Fruit fly (Drosophila melanogaster): Measurements from ENCODE around the gene Dnz1.

The Dnz1 gene

DNA sequence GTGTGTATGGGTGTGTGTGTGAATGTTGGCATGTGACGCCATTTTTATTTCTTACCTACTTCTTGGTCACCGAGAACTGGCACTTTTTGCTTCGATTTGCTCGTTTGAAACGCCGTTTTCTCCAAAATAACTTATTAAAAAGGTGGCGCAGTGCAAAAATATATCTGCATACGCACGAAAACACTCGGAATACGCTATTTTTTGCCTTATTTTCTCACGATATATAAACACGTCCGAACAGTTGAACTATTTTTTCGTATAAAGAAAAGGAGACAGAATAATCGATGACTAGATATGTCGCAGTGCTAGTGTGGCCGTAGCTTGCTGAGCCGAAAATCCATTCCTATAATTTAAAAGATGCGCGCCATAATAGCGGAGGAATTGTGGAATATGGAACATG lies 14.1 kb downstream of the Dnz1 start, which contains the start of gene CG6700 (continued):
- TF ChIP-seq Max (GFP tag; optimal IDR thresholded peaks at IDR 0.05) (peak; percentile 11), CG11247 (GFP tag; IDR thresholded peaks at IDR 0.05) (no peak), dmrt11E (tag; optimal IDR thresholded peaks at IDR 0.05) (no peak), psq (GFP tag; optimal IDR thresholded peaks at IDR 0.05) (peak; percentile 11), hth (optimal IDR thresholded peaks at IDR 0.05) (no peak), kay (GFP tag; optimal IDR thresholded peaks at IDR 0.05) (peak; percentile 63), Mad (GFP tag; optimal IDR thresholded peaks at IDR 0.05) (no peak), CG31365 (tag; optimal IDR thresholded peaks at IDR 0.05) (no peak), Dp (GFP tag; optimal IDR thresholded peaks at IDR 0.05) (peak; percentile 92), CG11695 (GFP tag; IDR thresholded peaks at IDR 0.05) (peak; percentile 42; the same call in 2 of the 3 replicates), CG15479 (GFP tag; optimal IDR thresholded peaks at IDR 0.05) (peak; percentile 30), scrt (GFP tag; optimal IDR thresholded peaks at IDR 0.05) (peak; percentile 21), CG6813 (GFP tag; optimal IDR thresholded peaks at IDR 0.05) (no peak), CG14014 (GFP tag; IDR thresholded peaks at IDR 0.05) (no peak), CG3995 (GFP tag; optimal IDR thresholded peaks at IDR 0.05) (peak; percentile 20), HmgZ (tag; optimal IDR thresholded peaks at IDR 0.05) (peak; percentile 30), dm (GFP tag; optimal IDR thresholded peaks at IDR 0.05) (peak; percentile 9), pb (GFP tag; optimal IDR thresholded peaks at IDR 0.05) (no peak), CG7271 (tag; optimal IDR thresholded peaks at IDR 0.05) (no peak)

DNA sequence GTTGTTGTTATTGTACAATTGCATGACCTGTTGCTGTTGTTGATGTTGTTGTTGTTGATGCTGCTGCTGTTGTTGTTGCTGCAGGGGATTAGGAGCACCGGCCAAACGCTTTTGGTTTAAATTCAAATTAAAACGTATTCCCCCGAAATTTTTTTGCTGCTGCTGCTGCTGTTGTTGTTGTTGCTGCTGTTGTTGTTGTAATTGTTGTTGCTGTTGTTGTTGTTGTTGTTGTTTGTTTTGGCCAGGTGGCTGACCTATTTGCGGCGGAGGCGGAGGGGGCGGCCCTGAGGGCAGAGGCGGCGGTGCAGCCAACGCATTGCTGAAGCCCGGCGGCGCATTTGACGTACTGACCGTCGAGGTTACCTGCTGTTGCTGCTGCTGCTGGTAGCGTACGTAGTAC lies 14.8 kb downstream of the Dnz1 start:
- TF ChIP-seq CG4360 (GFP tag; IDR thresholded peaks at IDR 0.05) (peak; percentile 93), zen2 (GFP tag; IDR thresholded peaks at IDR 0.05; ENCODE audit: partially characterized antibody) (no peak)

DNA sequence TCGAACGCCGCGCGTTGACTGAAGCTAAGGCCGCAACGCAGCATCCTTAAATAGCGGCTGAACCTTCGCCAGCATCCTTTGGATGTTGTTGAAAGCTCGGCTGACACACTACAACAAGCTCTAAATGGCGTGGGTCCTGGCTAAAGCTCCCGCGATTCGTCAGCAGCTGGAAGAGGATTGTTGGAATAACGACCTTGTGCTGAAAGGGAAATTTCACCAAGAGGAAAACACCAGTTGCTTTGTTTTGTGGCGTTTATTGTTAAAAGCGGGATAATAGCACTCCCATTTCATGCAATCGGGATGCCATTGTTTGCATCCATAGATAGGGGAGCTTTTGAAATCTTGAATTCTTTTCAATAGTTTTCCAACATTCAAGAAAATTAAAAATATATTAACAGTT lies 19.0 kb downstream of the Dnz1 start, which contains the start of gene Nos:
Gene Nos (minus strand): TSS at position 21 of the 400 bp plus-strand sequence.
- TF ChIP-seq CG9437 (GFP tag; optimal IDR thresholded peaks at IDR 0.05) (no peak), pzg (GFP tag; optimal IDR thresholded peaks at IDR 0.05) (peak; percentile 11), scrt (GFP tag; optimal IDR thresholded peaks at IDR 0.05) (peak; percentile 95), gcm2 (GFP tag; optimal IDR thresholded peaks at IDR 0.05) (no peak)

DNA sequence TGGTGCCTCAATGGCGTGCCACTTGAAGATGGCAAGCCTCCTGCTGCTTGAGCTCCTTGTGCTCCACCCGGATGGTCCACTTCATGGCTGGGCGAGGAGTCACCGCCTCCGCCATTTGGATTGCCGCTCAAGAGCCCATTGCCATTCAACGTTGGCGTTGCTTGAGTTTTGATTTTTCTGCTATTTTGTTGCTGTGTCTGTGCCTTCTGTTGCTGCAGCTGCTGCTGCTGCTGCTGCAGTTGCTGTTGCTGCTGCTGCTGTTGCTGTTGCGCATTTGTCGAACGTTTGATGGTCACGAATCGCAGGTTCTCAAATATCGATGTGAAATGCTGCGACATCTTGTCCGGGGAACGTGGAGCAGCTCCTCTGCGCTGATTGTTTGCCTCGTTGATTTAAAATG lies 24.9 kb downstream of the Dnz1 start:
- TF ChIP-seq nerfin-2 (GFP tag; IDR thresholded peaks at IDR 0.05; ENCODE audit: partially characterized antibody) (no peak), HLHmδ (GFP tag; optimal IDR thresholded peaks at IDR 0.05) (no peak), Ets65A (GFP tag) (peak; percentile 79)

DNA sequence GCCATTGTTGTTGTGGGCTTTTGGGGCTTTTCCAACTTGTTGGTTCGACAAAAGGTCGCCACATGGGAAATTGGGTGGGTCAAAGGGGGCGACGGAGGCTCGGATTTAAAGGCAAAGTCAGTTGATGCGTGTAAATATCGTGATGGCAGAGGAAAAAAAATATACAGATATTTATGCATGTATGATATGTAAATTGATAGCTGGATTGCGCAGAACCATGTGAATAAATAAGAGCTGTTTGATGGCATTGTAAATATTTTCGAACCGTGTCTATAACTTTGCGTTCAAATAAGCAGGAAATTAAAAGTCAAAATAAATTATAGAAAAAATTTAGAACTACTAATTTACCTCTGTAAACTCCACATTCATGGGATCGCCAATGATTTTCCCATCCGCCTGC lies 33.8 kb downstream of the Dnz1 start:
- TF ChIP-seq cad (GFP tag; optimal IDR thresholded peaks at IDR 0.05): no peak
- no peak for TF ChIP-seq CG2889 (GFP tag; IDR thresholded peaks at IDR 0.05)
- peak; percentile 3 for TF ChIP-seq CG10209 (GFP tag; optimal IDR thresholded peaks at IDR 0.05)
- TF ChIP-seq Atf6 (GFP tag; IDR thresholded peaks at IDR 0.05): 0 out of 2 replicates have a peak, but pooled peaks have one; percentile 22
- TF ChIP-seq CG33213 (GFP tag; optimal IDR thresholded peaks at IDR 0.05): no peak
- peak; percentile 67 for TF ChIP-seq Med (GFP tag)
- TF ChIP-seq Dp (GFP tag; optimal IDR thresholded peaks at IDR 0.05): no peak
- peak; percentile 6 for TF ChIP-seq mirr (GFP tag; optimal IDR thresholded peaks at IDR 0.05)
- TF ChIP-seq ERR (GFP tag; optimal IDR thresholded peaks at IDR 0.05): no peak
- TF ChIP-seq Kr (GFP tag; optimal IDR thresholded peaks at IDR 0.05): no peak
- TF ChIP-seq CG8944 (GFP tag; optimal IDR thresholded peaks at IDR 0.05): no peak
- no peak for TF ChIP-seq Mrtf (GFP tag; IDR thresholded peaks at IDR 0.05)
- peak; percentile 4 for TF ChIP-seq scrt (GFP tag; optimal IDR thresholded peaks at IDR 0.05)
- peak; percentile 49 for TF ChIP-seq Meics (GFP tag; optimal IDR thresholded peaks at IDR 0.05)
- no peak for TF ChIP-seq CG6689 (GFP tag; IDR thresholded peaks at IDR 0.05)
- TF ChIP-seq CG3281 (GFP tag; optimal IDR thresholded peaks at IDR 0.05): peak; percentile 12
- peak; percentile 33 for TF ChIP-seq lab (GFP tag; optimal IDR thresholded peaks at IDR 0.05)
- peak; percentile 46 for TF ChIP-seq CG18599 (GFP tag; optimal IDR thresholded peaks at IDR 0.05)
- TF ChIP-seq CG15011 (GFP tag; optimal IDR thresholded peaks at IDR 0.05): peak; percentile 35
- no peak for TF ChIP-seq CG5245 (GFP tag; optimal IDR thresholded peaks at IDR 0.05)
- TF ChIP-seq CG32532 (GFP tag; IDR thresholded peaks at IDR 0.05): no peak
- no peak for TF ChIP-seq dmrt11E (tag; optimal IDR thresholded peaks at IDR 0.05)
